Fruit fly (Drosophila melanogaster) whole organism, pupa: Measurements from ENCODE around the gene Dhc62B.

Experiments used
- CG10348 ChIP-seq: fragments of 200-800 bp; sonication (Bioruptor generic); IDR thresholded peaks from 2 replicates; pipeline ENCODE4 v1.3.6; 2022; ENCODE audit warnings: missing biosample characterization, missing genetic modification characterization
- CG12605 ChIP-seq: fragments of 200-800 bp; sonication (Bioruptor generic); IDR thresholded peaks from 2 replicates; pipeline ENCODE4 v1.3.6; 2022; ENCODE audit warnings: missing biosample characterization, missing genetic modification characterization
- CG13204 ChIP-seq: fragments of 200-800 bp; sonication (Bioruptor generic); optimal IDR thresholded peaks from 2 replicates; lab custom pipeline; 2018; ENCODE audit warnings: missing biosample characterization, mild to moderate bottlenecking, missing genetic modification characterization, moderate library complexity
- CG14655 ChIP-seq: fragments of 200-800 bp; sonication (Bioruptor generic); optimal IDR thresholded peaks from 3 replicates; lab custom pipeline; 2017; ENCODE audit warnings: mild to moderate bottlenecking, missing biosample characterization, missing genetic modification reagents, missing genetic modification characterization
- CG15710 ChIP-seq: fragments of 200-800 bp; sonication (Bioruptor generic); optimal IDR thresholded peaks from 2 replicates; lab custom pipeline; 2018; ENCODE audit warnings: missing biosample characterization, mild to moderate bottlenecking, missing genetic modification characterization, moderate library complexity
- CG17806 ChIP-seq: fragments of 200-800 bp; sonication (Bioruptor generic); optimal IDR thresholded peaks from 2 replicates; lab custom pipeline; 2018; ENCODE audit warnings: missing biosample characterization, mild to moderate bottlenecking, missing genetic modification characterization, moderate library complexity
- CG32121 ChIP-seq: fragments of 200-800 bp; sonication (Bioruptor generic); IDR thresholded peaks from 2 replicates; pipeline ENCODE4 v1.3.6; 2022; ENCODE audit warnings: missing biosample characterization, missing genetic modification characterization
- CG34367 ChIP-seq: fragments of 200-800 bp; sonication (Bioruptor generic); optimal IDR thresholded peaks from 2 replicates; lab custom pipeline; 2018; ENCODE audit warnings: missing biosample characterization, mild to moderate bottlenecking, missing genetic modification characterization
- CG4496 ChIP-seq: fragments of 200-800 bp; sonication (Bioruptor generic); IDR thresholded peaks from 3 replicates; pipeline ENCODE4 v1.3.6; 2022; ENCODE audit warnings: missing biosample characterization, missing genetic modification characterization
- CG8159 ChIP-seq: fragments of 200-800 bp; sonication (Bioruptor generic); optimal IDR thresholded peaks from 3 replicates; lab custom pipeline; 2018; ENCODE audit warnings: missing biosample characterization, mild to moderate bottlenecking, missing genetic modification characterization, moderate library complexity
- CG8301 ChIP-seq: fragments of 200-800 bp; sonication (Bioruptor generic); optimal IDR thresholded peaks from 2 replicates; lab custom pipeline; 2018; ENCODE audit warnings: missing biosample characterization, mild to moderate bottlenecking, missing genetic modification characterization
- CG9948 ChIP-seq: fragments of 200-800 bp; sonication (Bioruptor generic); optimal IDR thresholded peaks from 2 replicates; lab custom pipeline; 2018; ENCODE audit warnings: missing biosample characterization, mild to moderate bottlenecking, missing genetic modification characterization, moderate library complexity
- EcR ChIP-seq: fragments of 200-800 bp; sonication (Bioruptor generic); optimal IDR thresholded peaks from 3 replicates; lab custom pipeline; 2019; ENCODE audit warnings: missing biosample characterization, missing genetic modification characterization, mild to moderate bottlenecking, moderate library complexity, missing genetic modification reagents
- Ets98B ChIP-seq: fragments of 200-800 bp; sonication (Bioruptor generic); IDR thresholded peaks from 2 replicates; pipeline ENCODE4 v1.3.6; 2022; ENCODE audit warnings: missing biosample characterization, missing genetic modification characterization
- Pif1A ChIP-seq: fragments of 200-800 bp; sonication (Bioruptor generic); optimal IDR thresholded peaks from 3 replicates; lab custom pipeline; 2016; ENCODE audit warnings: missing biosample characterization, missing genetic modification characterization
- Pif1B ChIP-seq: fragments of 200-800 bp; sonication (Bioruptor generic); optimal IDR thresholded peaks from 3 replicates; lab custom pipeline; 2016; ENCODE audit warnings: missing biosample characterization, missing genetic modification characterization
- Snoo ChIP-seq: fragments of 200-800 bp; sonication (Bioruptor generic); optimal IDR thresholded peaks from 3 replicates; lab custom pipeline; 2017; ENCODE audit warnings: missing biosample characterization, mild to moderate bottlenecking, missing genetic modification characterization, inconsistent platforms
- fd96Ca ChIP-seq: fragments of 200-800 bp; sonication (Bioruptor generic); IDR thresholded peaks from 3 replicates; pipeline ENCODE4 v1.3.6; 2022; ENCODE audit warnings: missing biosample characterization, missing genetic modification characterization
- gl ChIP-seq: fragments of 200-800 bp; sonication (Bioruptor generic); optimal IDR thresholded peaks from 2 replicates; lab custom pipeline; 2018; ENCODE audit warnings: missing biosample characterization, mild to moderate bottlenecking, missing genetic modification characterization
- rn ChIP-seq: fragments of 200-800 bp; sonication (Bioruptor generic); IDR thresholded peaks from 2 replicates; pipeline ENCODE4 v1.3.6; 2022; ENCODE audit warnings: missing biosample characterization, missing genetic modification characterization

Gene Dhc62B

dm6 chr3L:1739522-1740128, 31.9 kb downstream of the Dhc62B start:
- TF ChIP-seq CG14655 (GFP tag; lab: Kevin White, UChicago), result no peak
- TF ChIP-seq Pif1B (GFP tag; lab: Kevin White, UChicago), result no peak
- no peak for TF ChIP-seq CG10348 (GFP tag; lab: Robert Waterston, UW)
- no peak for TF ChIP-seq CG8159 (tag; lab: Kevin White, UChicago)
- TF ChIP-seq Pif1A, result no peak
- TF ChIP-seq CG4496, result no peak
- no peak for TF ChIP-seq CG9948 (tag; lab: Kevin White, UChicago)
- no peak for TF ChIP-seq fd96Ca
- TF ChIP-seq CG34367, result no peak
- peak; percentile 78 for TF ChIP-seq EcR (GFP tag; lab: Kevin White, UChicago)
- peak; percentile 5 for TF ChIP-seq gl (tag; lab: Kevin White, UChicago)
- TF ChIP-seq CG12605 (GFP tag; lab: Robert Waterston, UW), result no peak
- TF ChIP-seq, all 21 proteins: peak for 2

dm6 chr3L:1738375-1739328, 32.9 kb downstream of the Dhc62B start, which contains the start of gene Gk2:
TSS of gene Gk2 (plus strand) at chr3L:1738407.
- peak; percentile 3 for TF ChIP-seq EcR (GFP tag; lab: Kevin White, UChicago)
- TF ChIP-seq fd96Ca, result no peak
- TF ChIP-seq, all 21 proteins: peak for 1

dm6 chr3L:1737898-1738322, 33.6 kb downstream of the Dhc62B start, which contains the start of gene PIG-Wb:
TSS of gene PIG-Wb (minus strand) at chr3L:1738106.
- no peak for TF ChIP-seq CG15710 (tag; lab: Kevin White, UChicago)
- no peak for TF ChIP-seq EcR (GFP tag; lab: Kevin White, UChicago)
- TF ChIP-seq CG12605 (GFP tag; lab: Robert Waterston, UW), result no peak
- TF ChIP-seq CG8159 (tag; lab: Kevin White, UChicago), result no peak
- TF ChIP-seq CG4496, result no peak
- TF ChIP-seq Snoo, result no peak
- no peak for TF ChIP-seq Pif1A
- TF ChIP-seq fd96Ca, result no peak
- TF ChIP-seq Ets98B (GFP tag; lab: Robert Waterston, UW), result no peak
- no peak for TF ChIP-seq CG17806 (tag; lab: Kevin White, UChicago)
- no peak for TF ChIP-seq CG34367
- TF ChIP-seq CG8301, result no peak
- TF ChIP-seq gl (tag; lab: Kevin White, UChicago), result no peak
- no peak for TF ChIP-seq CG14655 (GFP tag; lab: Kevin White, UChicago)
- TF ChIP-seq CG13204 (GFP tag; lab: Kevin White, UChicago), result no peak
- TF ChIP-seq CG9948 (tag; lab: Kevin White, UChicago), result no peak
- TF ChIP-seq rn (GFP tag; lab: Robert Waterston, UW), result no peak
- TF ChIP-seq CG10348 (GFP tag; lab: Robert Waterston, UW), result no peak
- TF ChIP-seq CG32121 (GFP tag; lab: Robert Waterston, UW), result no peak

- peak; percentile 54; the same call in 1 of the 2 replicates for TF ChIP-seq CG12605 (GFP tag; lab: Robert Waterston, UW)
- TF ChIP-seq CG34367, result no peak
Measured at dm6 chr3L:1735603-1736002, 36.0 kb downstream of the Dhc62B start, which contains the start of gene Oseg4. TSS of gene Oseg4 (minus strand) at chr3L:1735767.

- TF ChIP-seq EcR (GFP tag; lab: Kevin White, UChicago) (no peak), Ets98B (GFP tag; lab: Robert Waterston, UW) (peak; percentile 15; the same call in 1 of the 2 replicates), Snoo (peak; percentile 53), Pif1B (GFP tag; lab: Kevin White, UChicago) (peak; percentile 61), CG8159 (tag; lab: Kevin White, UChicago) (peak; percentile 18), CG8301 (no peak)
Measured at dm6 chr3L:1730873-1731272, 40.7 kb downstream of the Dhc62B start, which contains the start of gene drpr. TSS of gene drpr (minus strand) at chr3L:1731107.

- TF ChIP-seq CG10348 (GFP tag; lab: Robert Waterston, UW), result no peak
- TF ChIP-seq CG13204 (GFP tag; lab: Kevin White, UChicago), result peak; percentile 3
- peak; percentile 73 for TF ChIP-seq EcR (GFP tag; lab: Kevin White, UChicago)
Measured at dm6 chr3L:1730160-1730595, 41.4 kb downstream of the Dhc62B start.
